Worm (Caenorhabditis elegans) whole organism, mixed stage, embryonic: Measurements from ENCODE around the gene ZK418.11.

Source experiments
- ceh-39 ChIP-seq: fragments of 150-350 bp; optimal IDR thresholded peaks from 2 replicates; lab custom pipeline; 2014; ENCODE audit warnings: missing biosample characterization, missing genetic modification characterization
- ces-1 ChIP-seq: fragments of 150-350 bp; optimal IDR thresholded peaks from 2 replicates; lab custom pipeline; 2014; ENCODE audit warnings: missing biosample characterization, missing genetic modification reagents, missing genetic modification characterization
- lin-13 ChIP-seq: fragments of 150-350 bp; optimal IDR thresholded peaks from 2 replicates; lab custom pipeline; 2014; ENCODE audit warnings: missing biosample characterization, missing genetic modification characterization
- lin-32 ChIP-seq: fragments of 200-800 bp; sonication (Bioruptor generic); optimal IDR thresholded peaks from 2 replicates; lab custom pipeline; 2018; ENCODE audit warnings: mild to moderate bottlenecking, missing genetic modification characterization, missing compliant biosample characterization
- lsy-2 ChIP-seq: fragments of 150-350 bp; optimal IDR thresholded peaks from 2 replicates; lab custom pipeline; 2014; ENCODE audit warnings: missing biosample characterization, missing genetic modification characterization
- mab-5 ChIP-seq: fragments of 150-350 bp; optimal IDR thresholded peaks from 2 replicates; lab custom pipeline; 2014; ENCODE audit warnings: missing biosample characterization, missing genetic modification characterization
- nhr-12 ChIP-seq: fragments of 150-350 bp; optimal IDR thresholded peaks from 2 replicates; lab custom pipeline; 2014; ENCODE audit warnings: missing biosample characterization, missing genetic modification characterization
- nhr-76 ChIP-seq: sonication (generic microtip); optimal IDR thresholded peaks from 2 replicates; lab custom pipeline; 2017; ENCODE audit warnings: missing biosample characterization, missing genetic modification characterization
- pha-4 ChIP-seq: fragments of 150-350 bp; optimal IDR thresholded peaks from 2 replicates; lab custom pipeline; 2018; ENCODE audit warnings: missing biosample characterization, missing genetic modification reagents, missing genetic modification characterization
- snpc-4 ChIP-seq: fragments of 150-350 bp; optimal IDR thresholded peaks from 2 replicates; lab custom pipeline; 2014; ENCODE audit warnings: missing biosample characterization, missing genetic modification characterization
- sptf-1 ChIP-seq: sonication (generic microtip); optimal IDR thresholded peaks from 2 replicates; lab custom pipeline; 2017; ENCODE audit warnings: mild to moderate bottlenecking, missing genetic modification characterization, moderate library complexity, missing compliant biosample characterization
- unc-39 ChIP-seq: fragments of 150-350 bp; optimal IDR thresholded peaks from 2 replicates; lab custom pipeline; 2014; ENCODE audit warnings: missing biosample characterization, missing genetic modification characterization
- unc-62 ChIP-seq: fragments of 150-350 bp; optimal IDR thresholded peaks from 2 replicates; lab custom pipeline; 2014; ENCODE audit warnings: missing biosample characterization, missing genetic modification reagents, missing genetic modification characterization
- ztf-11 ChIP-seq: fragments of 150-350 bp; optimal IDR thresholded peaks from 2 replicates; lab custom pipeline; 2014; ENCODE audit warnings: missing biosample characterization, missing genetic modification characterization

ce11 chrIII:7138178-7138577, 38.1 kb downstream of the ZK418.11 start, which contains the start of gene B0280.11:
- TF ChIP-seq ztf-11 (tag; lab: Kevin White, UChicago) (no peak), mab-5 (tag; lab: Kevin White, UChicago) (no peak), ceh-39 (tag; lab: Kevin White, UChicago) (no peak), ces-1 (no peak), unc-62 (GFP tag; lab: Kevin White, UChicago) (no peak), lin-13 (no peak), nhr-76 (tag; lab: Kevin White, UChicago) (no peak), sptf-1 (tag; lab: Kevin White, UChicago) (no peak), snpc-4 (tag; lab: Kevin White, UChicago) (no peak), lin-32 (GFP tag; lab: Kevin White, UChicago) (no peak), lsy-2 (no peak), nhr-12 (tag; lab: Kevin White, UChicago) (no peak), pha-4 (tag; lab: Kevin White, UChicago) (no peak), unc-39 (tag; lab: Kevin White, UChicago) (no peak)
